Fruit fly (Drosophila melanogaster) whole organism: Measurements from ENCODE around the gene sNPF.

Experiments used
- CG8478 ChIP-seq: fragments of >200 bp; optimal IDR thresholded peaks from 2 replicates; lab custom pipeline; 2018; ENCODE audit warnings: inconsistent platforms
- Dll ChIP-seq: fragments of >200 bp; optimal IDR thresholded peaks from 2 replicates; lab custom pipeline; 2017
- usp ChIP-seq: fragments of >200 bp; optimal IDR thresholded peaks from 2 replicates; lab custom pipeline; 2017; ENCODE audit warnings: missing biosample characterization, missing genetic modification characterization, mixed read lengths

DNA sequence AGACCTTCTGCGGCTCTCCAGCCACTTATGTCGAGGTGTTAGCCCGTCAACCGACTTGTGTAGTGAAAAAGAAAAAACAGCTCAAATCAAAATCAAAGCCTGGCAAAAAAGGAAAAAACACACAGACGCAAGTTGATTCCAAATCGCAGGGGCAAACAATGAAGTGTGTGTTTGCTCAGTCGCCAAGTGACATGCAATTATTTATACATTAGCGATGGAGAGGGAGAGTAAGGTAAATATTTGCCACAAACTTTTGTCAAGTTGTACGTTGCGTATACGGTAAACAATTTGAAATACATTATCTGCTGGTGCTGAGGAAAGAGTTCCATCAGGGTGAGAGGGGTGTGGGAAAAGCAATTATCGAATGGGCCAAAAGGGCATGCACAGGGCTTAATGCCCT lies 29.6 kb upstream of the sNPF start:
- TF ChIP-seq usp (GFP tag; lab: Kevin White, UChicago) (no peak), Dll (lab: Kevin White, UChicago) (no peak), CG8478 (lab: Kevin White, UChicago) (no peak)
